Worm (Caenorhabditis elegans): ENCODE data around the gene icln-1.

ce11 chrIV:9063518-9063917 lies 31.9 kb downstream of the icln-1 start:
- TF ChIP-seq lsy-2 (tag; optimal IDR thresholded peaks at IDR 0.05) (no peak), unc-39 (tag; optimal IDR thresholded peaks at IDR 0.05) (no peak), sptf-1 (tag; optimal IDR thresholded peaks at IDR 0.05) (no peak), nhr-237 (tag; optimal IDR thresholded peaks at IDR 0.05) (no peak), pha-4 (tag; optimal IDR thresholded peaks at IDR 0.05) (no peak), elt-1 (tag; optimal IDR thresholded peaks at IDR 0.05; ENCODE audit: borderline replicate concordance, insufficient read depth) (no peak), ceh-43 (GFP tag; optimal IDR thresholded peaks at IDR 0.05) (no peak), lin-32 (GFP tag; optimal IDR thresholded peaks at IDR 0.05) (no peak), nhr-12 (tag; optimal IDR thresholded peaks at IDR 0.05) (no peak), elt-3 (tag; optimal IDR thresholded peaks at IDR 0.05) (no peak), mep-1 (tag; optimal IDR thresholded peaks at IDR 0.05) (no peak), unc-62 (GFP tag; optimal IDR thresholded peaks at IDR 0.05) (no peak), lin-13 (tag; optimal IDR thresholded peaks at IDR 0.05) (no peak)
